Fruit fly (Drosophila melanogaster): ENCODE data around the gene CG10340.

CG10340 gene

DNA sequence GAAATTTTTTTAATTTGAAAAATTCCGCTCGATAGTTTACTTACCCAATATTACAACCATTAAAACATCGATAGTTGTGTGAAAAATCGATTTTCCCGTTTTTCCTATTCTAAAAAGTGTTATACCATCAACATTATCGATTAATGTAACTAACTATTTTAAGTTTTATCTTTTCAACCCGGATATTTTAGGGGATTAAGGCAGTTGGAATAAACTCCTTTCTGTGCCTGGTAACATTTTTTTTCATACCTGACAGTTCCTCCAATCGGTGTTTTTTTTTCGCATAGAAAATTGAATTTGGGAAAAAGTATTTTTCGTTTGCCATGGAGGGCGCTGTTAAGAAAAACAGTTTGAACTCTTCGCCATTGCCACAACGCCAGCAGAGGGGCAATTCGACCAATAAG, 25.8 kb upstream of the CG10340 start, which contains the start of gene nonA-l (continued):
- TF ChIP-seq Rfx (GFP tag; IDR thresholded peaks at IDR 0.05) = no peak
- TF ChIP-seq CG7963 (GFP tag; IDR thresholded peaks at IDR 0.05; ENCODE audit: partially characterized antibody) = peak; percentile 73
- 0 out of 2 replicates have a peak, but pooled peaks have one; percentile 4 for TF ChIP-seq CG42726 (GFP tag; IDR thresholded peaks at IDR 0.05; ENCODE audit: partially characterized antibody)
- no peak for TF ChIP-seq CG11247 (GFP tag; IDR thresholded peaks at IDR 0.05)
- TF ChIP-seq row (GFP tag; IDR thresholded peaks at IDR 0.05) = peak; percentile 25; the same call in 1 of the 3 replicates
- TF ChIP-seq chinmo (GFP tag; IDR thresholded peaks at IDR 0.05; ENCODE audit: partially characterized antibody) = 0 out of 4 replicates have a peak, but pooled peaks have one; percentile 60
- TF ChIP-seq scrt (GFP tag; optimal IDR thresholded peaks at IDR 0.05) = no peak
- TF ChIP-seq CG15601 (tag; optimal IDR thresholded peaks at IDR 0.05) = peak; percentile 49
- TF ChIP-seq CG12659 (GFP tag; optimal IDR thresholded peaks at IDR 0.05) = peak; percentile 56
- TF ChIP-seq hb (GFP tag; IDR thresholded peaks at IDR 0.05; ENCODE audit: partially characterized antibody) = peak; percentile 71
- TF ChIP-seq CG15696 (tag; optimal IDR thresholded peaks at IDR 0.05) = no peak
- TF ChIP-seq BEAF-32 (GFP tag; optimal IDR thresholded peaks at IDR 0.05) = peak; percentile 86
- no peak for TF ChIP-seq ac (GFP tag; optimal IDR thresholded peaks at IDR 0.05)
- TF ChIP-seq exex (tag; optimal IDR thresholded peaks at IDR 0.05) = no peak
- TF ChIP-seq Atf-2 (GFP tag; optimal IDR thresholded peaks at IDR 0.05) = no peak
- TF ChIP-seq amos (GFP tag; IDR thresholded peaks at IDR 0.05; ENCODE audit: partially characterized antibody) = peak; percentile 87
- no peak for TF ChIP-seq jigr1 (GFP tag; IDR thresholded peaks at IDR 0.05)
- TF ChIP-seq vnd (GFP tag; IDR thresholded peaks at IDR 0.05; ENCODE audit: partially characterized antibody) = peak; percentile 86
- peak; percentile 40 for TF ChIP-seq CG10267 (tag; optimal IDR thresholded peaks at IDR 0.05)
- TF ChIP-seq CG2202 (tag; optimal IDR thresholded peaks at IDR 0.05) = no peak
- peak; percentile 20 for TF ChIP-seq CG17829 (tag; optimal IDR thresholded peaks at IDR 0.05)
- peak; percentile 57 for TF ChIP-seq D19A (tag; optimal IDR thresholded peaks at IDR 0.05)
- TF ChIP-seq Opbp (GFP tag; IDR thresholded peaks at IDR 0.05; ENCODE audit: partially characterized antibody) = peak; percentile 76; the same call in 2 of the 3 replicates
- TF ChIP-seq bbx (GFP tag; IDR thresholded peaks at IDR 0.05; ENCODE audit: partially characterized antibody) = peak; percentile 90
- TF ChIP-seq Drgx (GFP tag; IDR thresholded peaks at IDR 0.05) = no peak
- TF ChIP-seq CG3995 (GFP tag; optimal IDR thresholded peaks at IDR 0.05) = no peak
- peak; percentile 83 for TF ChIP-seq stwl (tag; optimal IDR thresholded peaks at IDR 0.05)
- no peak for TF ChIP-seq chn (GFP tag; optimal IDR thresholded peaks at IDR 0.05)

dm6 chr3R:16632698-16633097, 18.5 kb upstream of the CG10340 start:
- TF ChIP-seq CG14860 (GFP tag; IDR thresholded peaks at IDR 0.05; ENCODE audit: partially characterized antibody) (no peak), crol (GFP tag; IDR thresholded peaks at IDR 0.05) (no peak), lmd (GFP tag; IDR thresholded peaks at IDR 0.05) (no peak), Side (GFP tag; optimal IDR thresholded peaks at IDR 0.05) (no peak), Nf-YA (GFP tag; IDR thresholded peaks at IDR 0.05) (peak; percentile 25; the same call in 1 of the 2 replicates), sna (GFP tag; IDR thresholded peaks at IDR 0.05; ENCODE audit: partially characterized antibody) (no peak), B-H2 (GFP tag; optimal IDR thresholded peaks at IDR 0.05) (no peak), jing (GFP tag; optimal IDR thresholded peaks at IDR 0.05) (no peak), Meics (GFP tag; optimal IDR thresholded peaks at IDR 0.05) (no peak), NFAT (GFP tag; IDR thresholded peaks at IDR 0.05) (0 out of 2 replicates have a peak, but pooled peaks have one; percentile 5), otp (GFP tag; IDR thresholded peaks at IDR 0.05) (no peak), CG6791 (GFP tag; IDR thresholded peaks at IDR 0.05; ENCODE audit: partially characterized antibody) (no peak), Nf-YB (GFP tag; optimal IDR thresholded peaks at IDR 0.05) (peak; percentile 95), ERR (GFP tag; optimal IDR thresholded peaks at IDR 0.05) (no peak), CG7271 (tag; optimal IDR thresholded peaks at IDR 0.05) (no peak), CkIIα-i1 (GFP tag; IDR thresholded peaks at IDR 0.05) (no peak), CG13624 (GFP tag; optimal IDR thresholded peaks at IDR 0.05) (no peak), CG12219 (GFP tag; optimal IDR thresholded peaks at IDR 0.05) (no peak), cg (GFP tag; optimal IDR thresholded peaks at IDR 0.05) (peak; percentile 49), Nf-YC (tag; optimal IDR thresholded peaks at IDR 0.05) (peak; percentile 95), CG12942 (GFP tag; optimal IDR thresholded peaks at IDR 0.05) (no peak)

All from whole organism, embryonic.